Fruit fly (Drosophila melanogaster) whole organism, embryonic: Measurements from ENCODE around the gene Cdc16.
A peak's percentile ranks its signal among the peaks of the same experiment; 100 is the strongest.

ENCODE experiments used
- ATbp ChIP-seq: fragments of 200-800 bp; sonication (Bioruptor generic); optimal IDR thresholded peaks from 2 replicates; lab custom pipeline; 2017; ENCODE audit warnings: missing biosample characterization, mild to moderate bottlenecking, missing genetic modification characterization, missing genetic modification reagents
- Asciz ChIP-seq: fragments of 200-800 bp; sonication (Bioruptor generic); optimal IDR thresholded peaks from 2 replicates; lab custom pipeline; 2017; ENCODE audit warnings: missing biosample characterization, mild to moderate bottlenecking, missing genetic modification characterization, missing genetic modification reagents
- Atf6 ChIP-seq: fragments of 200-800 bp; sonication (Bioruptor generic); IDR thresholded peaks from 2 replicates; pipeline ENCODE4 v1.3.6; 2022; ENCODE audit warnings: missing biosample characterization, missing genetic modification characterization
- Bdp1 ChIP-seq: fragments of 200-800 bp; sonication (Bioruptor generic); optimal IDR thresholded peaks from 3 replicates; lab custom pipeline; 2016; ENCODE audit warnings: missing biosample characterization, missing genetic modification characterization
- C15 ChIP-seq: fragments of 200-800 bp; sonication (Bioruptor generic); IDR thresholded peaks from 3 replicates; pipeline ENCODE4 v1.3.6; 2022; ENCODE audit warnings: missing biosample characterization, missing genetic modification characterization
- CG10366 ChIP-seq: fragments of 200-800 bp; sonication (Bioruptor generic); IDR thresholded peaks from 2 replicates; pipeline ENCODE4 v1.3.6; 2022; ENCODE audit warnings: missing biosample characterization, missing genetic modification characterization
- CG10565 ChIP-seq: fragments of 200-800 bp; sonication (Bioruptor generic); optimal IDR thresholded peaks from 3 replicates; lab custom pipeline; 2016; ENCODE audit warnings: missing biosample characterization, mild to moderate bottlenecking, missing genetic modification characterization
- CG10959 ChIP-seq: fragments of 200-800 bp; sonication (Bioruptor generic); IDR thresholded peaks from 2 replicates; pipeline ENCODE4 v1.3.6; 2022; ENCODE audit warnings: missing biosample characterization, missing genetic modification characterization
- CG11247 ChIP-seq: fragments of 200-800 bp; sonication (Bioruptor generic); IDR thresholded peaks from 2 replicates; pipeline ENCODE4 v1.3.6; 2022; ENCODE audit warnings: missing biosample characterization, missing genetic modification characterization
- CG11398 ChIP-seq: fragments of 200-800 bp; sonication (Bioruptor generic); optimal IDR thresholded peaks from 2 replicates; lab custom pipeline; 2016; ENCODE audit warnings: missing biosample characterization, missing genetic modification characterization
- CG13287 ChIP-seq: fragments of 200-800 bp; sonication (Bioruptor generic); IDR thresholded peaks from 2 replicates; pipeline ENCODE4 v1.3.6; 2022; ENCODE audit warnings: missing biosample characterization, missing genetic modification characterization; ENCODE audit not compliant: partially characterized antibody
- CG15011 ChIP-seq: fragments of 200-800 bp; sonication (Bioruptor generic); optimal IDR thresholded peaks from 3 replicates; lab custom pipeline; 2018; ENCODE audit warnings: missing biosample characterization, mild to moderate bottlenecking, missing genetic modification characterization
- CG17186 ChIP-seq: fragments of 200-800 bp; sonication (Bioruptor generic); optimal IDR thresholded peaks from 3 replicates; lab custom pipeline; 2017; ENCODE audit warnings: missing biosample characterization, missing genetic modification reagents, missing genetic modification characterization
- CG17829 ChIP-seq: fragments of 200-800 bp; optimal IDR thresholded peaks from 2 replicates; lab custom pipeline; 2019; ENCODE audit warnings: missing biosample characterization, mild to moderate bottlenecking, missing genetic modification characterization, moderate library complexity
- CG18262 ChIP-seq: fragments of 200-800 bp; optimal IDR thresholded peaks from 3 replicates; lab custom pipeline; 2019; ENCODE audit warnings: missing biosample characterization, mild to moderate bottlenecking, missing genetic modification characterization, moderate library complexity
- CG1832 ChIP-seq: fragments of 200-800 bp; sonication (Bioruptor generic); optimal IDR thresholded peaks from 2 replicates; lab custom pipeline; 2017; ENCODE audit warnings: missing biosample characterization, mild to moderate bottlenecking, missing genetic modification characterization, inconsistent platforms
- CG18476 ChIP-seq: fragments of 200-800 bp; sonication (Bioruptor generic); optimal IDR thresholded peaks from 2 replicates; lab custom pipeline; 2016; ENCODE audit warnings: missing biosample characterization, mild to moderate bottlenecking, missing genetic modification characterization
- CG2875 ChIP-seq: fragments of 200-800 bp; sonication (Bioruptor generic); optimal IDR thresholded peaks from 2 replicates; lab custom pipeline; 2017; ENCODE audit warnings: missing biosample characterization, mild to moderate bottlenecking, missing genetic modification characterization, missing genetic modification reagents
- CG2889 ChIP-seq: fragments of 200-800 bp; sonication (Bioruptor generic); IDR thresholded peaks from 3 replicates; pipeline ENCODE4 v1.3.6; 2022; ENCODE audit warnings: missing biosample characterization, missing genetic modification characterization
- CG31224 ChIP-seq: fragments of 200-800 bp; sonication (Bioruptor generic); IDR thresholded peaks from 2 replicates; pipeline ENCODE4 v1.3.6; 2022; ENCODE audit warnings: missing biosample characterization, missing genetic modification characterization
- CG3847 ChIP-seq: fragments of 200-800 bp; sonication (Bioruptor generic); IDR thresholded peaks from 2 replicates; pipeline ENCODE4 v1.3.6; 2022; ENCODE audit warnings: missing biosample characterization, missing genetic modification characterization
- CG4328 ChIP-seq: fragments of 200-800 bp; sonication (Bioruptor generic); optimal IDR thresholded peaks from 3 replicates; lab custom pipeline; 2017; ENCODE audit warnings: missing biosample characterization, missing genetic modification reagents, missing genetic modification characterization
- CG43689 ChIP-seq: fragments of 200-800 bp; sonication (Bioruptor generic); IDR thresholded peaks from 2 replicates; pipeline ENCODE4 v1.3.6; 2022; ENCODE audit warnings: missing biosample characterization, missing genetic modification characterization
- CG4854 ChIP-seq: fragments of 200-800 bp; sonication (Bioruptor generic); optimal IDR thresholded peaks from 2 replicates; lab custom pipeline; 2016; ENCODE audit warnings: missing biosample characterization, missing genetic modification characterization, inconsistent platforms
- CG5245 ChIP-seq: fragments of 200-800 bp; sonication (Bioruptor generic); optimal IDR thresholded peaks from 3 replicates; lab custom pipeline; 2016; ENCODE audit warnings: missing biosample characterization, missing genetic modification characterization
- CG6791 ChIP-seq: fragments of 200-800 bp; sonication (Bioruptor generic); IDR thresholded peaks from 3 replicates; pipeline ENCODE4 v1.3.6; 2022; ENCODE audit warnings: missing biosample characterization, missing genetic modification characterization; ENCODE audit not compliant: partially characterized antibody
- CG8281 ChIP-seq: fragments of 200-800 bp; sonication (Bioruptor generic); optimal IDR thresholded peaks from 2 replicates; lab custom pipeline; 2018; ENCODE audit warnings: missing biosample characterization, mild to moderate bottlenecking, missing genetic modification characterization, moderate library complexity
- CG9215 ChIP-seq: fragments of 200-800 bp; sonication (Bioruptor generic); IDR thresholded peaks from 2 replicates; pipeline ENCODE4 v1.3.6; 2022; ENCODE audit warnings: missing biosample characterization, missing genetic modification characterization
- Neu2 ChIP-seq: fragments of 200-800 bp; sonication (Bioruptor generic); optimal IDR thresholded peaks from 3 replicates; lab custom pipeline; 2016; ENCODE audit warnings: missing biosample characterization, missing genetic modification characterization, borderline replicate concordance
- Sox102F ChIP-seq: fragments of 200-800 bp; sonication (Bioruptor generic); optimal IDR thresholded peaks from 2 replicates; lab custom pipeline; 2018; ENCODE audit warnings: missing biosample characterization, mild to moderate bottlenecking, missing genetic modification characterization, moderate library complexity
- Sry-δ ChIP-seq: fragments of 200-800 bp; sonication (Bioruptor generic); optimal IDR thresholded peaks from 2 replicates; lab custom pipeline; 2016; ENCODE audit warnings: missing biosample characterization, missing genetic modification characterization
- TFAM ChIP-seq: fragments of 200-800 bp; sonication (Bioruptor generic); optimal IDR thresholded peaks from 2 replicates; lab custom pipeline; 2017; ENCODE audit warnings: missing biosample characterization, missing genetic modification characterization, inconsistent platforms
- Usf ChIP-seq: fragments of 200-800 bp; sonication (Bioruptor generic); optimal IDR thresholded peaks from 2 replicates; lab custom pipeline; 2017; ENCODE audit warnings: missing genotype, missing biosample characterization, missing genetic modification characterization
- croc ChIP-seq: fragments of 200-800 bp; sonication (Bioruptor generic); conservative IDR thresholded peaks from 3 replicates; pipeline ENCODE4 v1.3.6; 2022; ENCODE audit warnings: missing biosample characterization, missing genetic modification characterization
- fd64A ChIP-seq: fragments of 200-800 bp; sonication (Bioruptor generic); optimal IDR thresholded peaks from 3 replicates; lab custom pipeline; 2018; ENCODE audit warnings: missing biosample characterization, mild to moderate bottlenecking, missing genetic modification characterization
- her ChIP-seq: fragments of 200-800 bp; sonication (Bioruptor generic); optimal IDR thresholded peaks from 2 replicates; lab custom pipeline; 2016; ENCODE audit warnings: missing biosample characterization, missing genetic modification characterization
- ken ChIP-seq: fragments of 200-800 bp; sonication (Bioruptor generic); IDR thresholded peaks from 3 replicates; pipeline ENCODE4 v1.3.6; 2022; ENCODE audit warnings: missing biosample characterization, missing genetic modification characterization
- kni ChIP-seq: fragments of 200-800 bp; sonication (Bioruptor generic); optimal IDR thresholded peaks from 3 replicates; lab custom pipeline; 2017; ENCODE audit warnings: mild to moderate bottlenecking, missing biosample characterization, missing genetic modification reagents, missing genetic modification characterization
- lilli ChIP-seq: fragments of 200-800 bp; sonication (Bioruptor generic); optimal IDR thresholded peaks from 3 replicates; lab custom pipeline; 2016; ENCODE audit warnings: missing biosample characterization, missing genetic modification characterization
- nau ChIP-seq: fragments of 200-800 bp; sonication (Bioruptor generic); optimal IDR thresholded peaks from 3 replicates; lab custom pipeline; 2017; ENCODE audit warnings: missing biosample characterization, mild to moderate bottlenecking, missing genetic modification characterization, missing genetic modification reagents
- nerfin-2 ChIP-seq: fragments of 200-800 bp; sonication (Bioruptor generic); IDR thresholded peaks from 2 replicates; pipeline ENCODE4 v1.3.6; 2022; ENCODE audit warnings: missing biosample characterization, missing genetic modification characterization; ENCODE audit not compliant: partially characterized antibody
- onecut ChIP-seq: fragments of 200-800 bp; sonication (Bioruptor generic); IDR thresholded peaks from 2 replicates; pipeline ENCODE4 v1.3.6; 2022; ENCODE audit warnings: missing biosample characterization, missing genetic modification characterization
- rib ChIP-seq: fragments of 200-800 bp; sonication (Bioruptor generic); IDR thresholded peaks from 2 replicates; pipeline ENCODE4 v1.3.6; 2022; ENCODE audit warnings: missing biosample characterization, missing genetic modification characterization
- slbo ChIP-seq: fragments of 200-800 bp; sonication (Bioruptor generic); IDR thresholded peaks from 2 replicates; pipeline ENCODE4 v1.3.6; 2022; ENCODE audit warnings: missing biosample characterization, missing genetic modification characterization
- ssp ChIP-seq: fragments of 200-800 bp; sonication (Bioruptor generic); IDR thresholded peaks from 2 replicates; pipeline ENCODE4 v1.3.6; 2022; ENCODE audit warnings: missing biosample characterization, missing genetic modification characterization
- stwl ChIP-seq: fragments of 200-800 bp; sonication (Bioruptor generic); optimal IDR thresholded peaks from 3 replicates; lab custom pipeline; 2018; ENCODE audit warnings: missing biosample characterization, mild to moderate bottlenecking, missing genetic modification characterization, moderate library complexity
- tll ChIP-seq, 2 experiments: fragments of 200-800 bp in 1 of 2; fragments of >200 bp in 1 of 2; sonication (Bioruptor generic) in 1 of 2; optimal IDR thresholded peaks; 2 replicates each; lab custom pipeline; 2017 to 2019; ENCODE audit warnings: missing biosample characterization in 2 of 2, missing genetic modification characterization in 2 of 2, mild to moderate bottlenecking in 1 of 2, moderate library complexity in 1 of 2
- tna ChIP-seq: fragments of 200-800 bp; sonication (Bioruptor generic); IDR thresholded peaks from 2 replicates; pipeline ENCODE4 v1.3.6; 2022; ENCODE audit warnings: missing biosample characterization, missing genetic modification characterization; ENCODE audit not compliant: partially characterized antibody
- twi ChIP-seq: fragments of 200-800 bp; optimal IDR thresholded peaks from 2 replicates; lab custom pipeline; 2019; ENCODE audit warnings: missing biosample characterization, mild to moderate bottlenecking, missing genetic modification characterization, moderate library complexity
- tx ChIP-seq: fragments of 200-800 bp; sonication (Bioruptor generic); optimal IDR thresholded peaks from 2 replicates; lab custom pipeline; 2016; ENCODE audit warnings: missing biosample characterization, missing genetic modification characterization
- wdn ChIP-seq: fragments of 200-800 bp; sonication (Bioruptor generic); IDR thresholded peaks from 2 replicates; pipeline ENCODE4 v1.3.6; 2022; ENCODE audit warnings: missing biosample characterization, missing genetic modification characterization

Gene Cdc16

DNA sequence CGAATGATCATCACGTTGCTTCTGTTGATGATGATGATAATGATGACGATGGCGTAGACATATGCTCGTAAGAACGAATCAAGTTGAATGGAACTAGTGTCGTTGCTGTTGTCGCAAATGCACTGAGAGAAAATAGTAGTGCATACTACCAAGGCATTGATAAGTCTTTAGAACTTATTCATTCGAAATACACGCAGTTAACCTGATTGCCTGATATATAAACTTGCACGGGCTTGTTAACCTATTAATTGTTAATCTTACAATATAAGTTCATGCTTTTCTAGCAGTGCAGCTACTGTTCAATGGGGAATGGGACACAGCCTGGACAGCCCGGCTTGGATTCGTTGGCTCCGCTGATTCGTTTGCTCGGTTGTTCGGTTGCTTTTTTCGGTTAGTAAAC is 45.3 kb downstream of the Cdc16 start (continued):
- TF ChIP-seq kni (GFP tag; lab: Kevin White, UChicago): no peak
- peak; percentile 75 for TF ChIP-seq ATbp
- TF ChIP-seq lilli (GFP tag; lab: Kevin White, UChicago): peak; percentile 87
- peak; percentile 82 for TF ChIP-seq CG2875
- no peak for TF ChIP-seq CG1832 (GFP tag; lab: Kevin White, UChicago)
- TF ChIP-seq CG6791: no peak
- TF ChIP-seq her (GFP tag; lab: Kevin White, UChicago): peak; percentile 85
- TF ChIP-seq wdn (GFP tag; lab: Robert Waterston, UW): peak; percentile 67
- peak; percentile 73 for TF ChIP-seq twi (tag; lab: Kevin White, UChicago)
- peak; percentile 58 for TF ChIP-seq CG9215 (GFP tag; lab: Robert Waterston, UW)
- no peak for TF ChIP-seq CG13287 (GFP tag; lab: Robert Waterston, UW)
- peak; percentile 53 for TF ChIP-seq CG17186
- peak; percentile 3 for TF ChIP-seq TFAM (GFP tag; lab: Kevin White, UChicago)
- TF ChIP-seq CG11247 (GFP tag; lab: Robert Waterston, UW): peak; percentile 75
- TF ChIP-seq stwl: peak; percentile 47
- TF ChIP-seq Neu2 (GFP tag; lab: Kevin White, UChicago): peak; percentile 10
- TF ChIP-seq ssp (GFP tag; lab: Robert Waterston, UW): peak; percentile 69
- peak; percentile 77 for TF ChIP-seq CG18476 (GFP tag; lab: Kevin White, UChicago)
- peak; percentile 87 for TF ChIP-seq CG5245 (GFP tag; lab: Kevin White, UChicago)
- TF ChIP-seq Atf6 (GFP tag; lab: Robert Waterston, UW): peak; percentile 81
- TF ChIP-seq CG17829 (tag; lab: Kevin White, UChicago): peak; percentile 91
- no peak for TF ChIP-seq tll (GFP tag; optimal IDR thresholded peaks at IDR 0.05; lab: Kevin White, UChicago)
- TF ChIP-seq nau (GFP tag; lab: Kevin White, UChicago): peak; percentile 61
- TF ChIP-seq CG4328 (GFP tag; lab: Kevin White, UChicago): no peak
- peak; percentile 81 for TF ChIP-seq onecut (GFP tag; lab: Robert Waterston, UW)
- peak; percentile 74 for TF ChIP-seq croc (GFP tag; lab: Robert Waterston, UW)
- peak; percentile 71 for TF ChIP-seq Usf
- peak; percentile 85 for TF ChIP-seq CG10959 (GFP tag; lab: Robert Waterston, UW)
- no peak for TF ChIP-seq nerfin-2 (GFP tag; lab: Robert Waterston, UW)
- TF ChIP-seq CG2889: peak; percentile 50; the same call in 2 of the 3 replicates
- TF ChIP-seq CG18262 (tag; lab: Kevin White, UChicago): peak; percentile 91
- TF ChIP-seq CG10565 (GFP tag; lab: Kevin White, UChicago): peak; percentile 35
- TF ChIP-seq CG31224 (GFP tag; lab: Robert Waterston, UW): peak; percentile 72
- TF ChIP-seq ken (GFP tag; lab: Robert Waterston, UW): peak; percentile 80
- TF ChIP-seq CG43689: no peak
- peak; percentile 74 for TF ChIP-seq rib
- TF ChIP-seq Sox102F (GFP tag; lab: Kevin White, UChicago): peak; percentile 78
- TF ChIP-seq C15 (GFP tag; lab: Robert Waterston, UW): no peak
- peak; percentile 82 for TF ChIP-seq fd64A (GFP tag; lab: Kevin White, UChicago)
- TF ChIP-seq slbo (GFP tag; lab: Robert Waterston, UW): peak; percentile 83
- peak; percentile 65 for TF ChIP-seq Asciz (GFP tag; lab: Kevin White, UChicago)
- peak; percentile 48 for TF ChIP-seq Sry-δ (GFP tag; lab: Kevin White, UChicago)
- TF ChIP-seq tx (GFP tag; lab: Kevin White, UChicago): peak; percentile 75
- peak; percentile 69 for TF ChIP-seq CG4854
- peak; percentile 74 for TF ChIP-seq Bdp1 (GFP tag; lab: Kevin White, UChicago)
- TF ChIP-seq CG8281: peak; percentile 30
- TF ChIP-seq CG10366 (GFP tag; lab: Robert Waterston, UW): peak; percentile 82
- TF ChIP-seq CG15011 (GFP tag; lab: Kevin White, UChicago): peak; percentile 69
- TF ChIP-seq tna (GFP tag; lab: Robert Waterston, UW): no peak
- peak; percentile 51 for TF ChIP-seq CG3847
- TF ChIP-seq CG11398: peak; percentile 85
